Fruit fly (Drosophila melanogaster) S2 (cell line): ENCODE measurements around the gene PrBP.

ENCODE experiments used
- CG8478 ChIP-seq: fragments of >200 bp; optimal IDR thresholded peaks from 2 replicates; lab custom pipeline; 2018
- CTCF ChIP-seq, 2 experiments: fragments of >200 bp; optimal IDR thresholded peaks; 2 replicates each; lab custom pipeline; 2018

Gene PrBP

DNA sequence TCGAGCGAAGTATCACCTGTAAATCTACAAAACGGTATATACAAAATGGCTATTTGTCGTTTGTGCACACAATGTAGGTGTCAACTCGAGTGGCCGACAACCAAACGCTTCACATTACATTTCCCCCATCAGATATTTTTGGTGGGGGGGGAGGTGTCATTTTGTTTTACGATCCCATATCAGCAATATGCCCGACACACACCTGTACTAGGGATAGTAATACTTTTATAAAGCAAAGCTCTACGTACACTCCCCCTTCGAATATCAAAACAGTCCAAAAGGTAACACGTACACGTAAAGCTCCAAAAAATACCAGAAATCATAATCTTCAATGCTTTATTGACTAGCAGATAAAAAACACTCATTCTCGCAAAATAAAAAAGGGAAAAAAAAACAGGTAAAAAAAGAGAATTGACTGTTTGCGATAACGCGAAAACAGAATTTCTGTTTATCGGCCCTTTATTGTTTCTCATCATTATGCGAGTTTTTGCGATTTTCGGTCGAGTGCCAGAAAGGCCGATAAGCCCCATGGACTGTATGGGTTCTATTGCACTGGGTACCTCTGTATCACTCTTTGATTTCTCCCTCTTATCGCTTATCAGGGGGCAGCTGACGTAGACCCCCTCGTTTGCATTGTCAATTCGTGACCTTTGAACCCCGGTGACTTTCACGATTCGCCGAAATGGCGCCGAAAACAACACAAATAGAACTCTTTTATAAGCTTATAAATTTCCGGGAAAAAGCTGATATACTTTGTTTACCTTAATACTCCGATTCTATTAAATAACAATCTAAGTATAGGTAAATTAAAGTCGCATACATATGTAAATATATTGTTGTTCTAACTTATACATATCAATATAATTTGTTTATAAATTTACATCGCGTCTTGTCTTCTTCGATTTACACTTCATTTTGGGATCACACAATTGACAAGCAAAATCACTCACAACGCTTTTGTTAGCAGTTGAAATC, 19.2 kb upstream of the PrBP start, which contains the start of gene CatB:
TSS of gene CatB (plus strand) at position 925 of the 975 bp plus-strand sequence.
- TF ChIP-seq CG8478 (lab: Kevin White, UChicago): no peak
- no peak for TF ChIP-seq CTCF (optimal IDR thresholded peaks at IDR 0.05; lab: Kevin White, UChicago)

DNA sequence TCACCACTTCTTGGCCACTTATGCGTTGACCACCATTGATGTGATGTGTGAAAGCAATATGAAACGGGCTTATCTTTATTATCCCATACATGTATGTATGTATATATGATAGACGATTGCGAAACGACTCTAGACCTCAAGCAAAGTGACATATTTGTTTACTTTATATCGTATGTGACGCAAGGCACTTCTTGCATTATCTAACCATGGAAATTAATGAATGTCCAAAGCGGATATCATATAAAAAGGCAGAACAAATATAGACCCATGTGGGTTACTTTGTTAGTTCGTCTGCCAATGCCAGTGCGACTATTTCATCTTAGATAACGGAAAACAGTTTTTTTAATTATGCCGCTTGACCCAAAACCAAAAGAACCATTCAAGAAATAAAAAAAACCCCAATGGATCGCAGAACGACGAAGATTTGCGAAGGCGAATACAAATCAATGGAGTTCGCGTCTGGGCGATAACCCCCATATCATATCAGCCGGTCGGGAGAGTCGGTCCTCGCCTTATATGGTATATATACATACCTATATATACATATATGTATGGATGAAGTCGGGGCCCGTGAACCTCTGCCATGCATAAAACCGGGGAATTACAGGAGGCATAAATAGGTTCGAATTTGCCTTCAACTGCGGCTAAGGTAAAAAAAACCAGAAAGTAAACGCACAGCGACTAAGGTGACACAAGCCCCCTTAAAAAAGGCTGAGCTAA, 17.3 kb upstream of the PrBP start:
- TF ChIP-seq CTCF (optimal IDR thresholded peaks at IDR 0.05; lab: Kevin White, UChicago) (no peak), CG8478 (lab: Kevin White, UChicago) (no peak)

DNA sequence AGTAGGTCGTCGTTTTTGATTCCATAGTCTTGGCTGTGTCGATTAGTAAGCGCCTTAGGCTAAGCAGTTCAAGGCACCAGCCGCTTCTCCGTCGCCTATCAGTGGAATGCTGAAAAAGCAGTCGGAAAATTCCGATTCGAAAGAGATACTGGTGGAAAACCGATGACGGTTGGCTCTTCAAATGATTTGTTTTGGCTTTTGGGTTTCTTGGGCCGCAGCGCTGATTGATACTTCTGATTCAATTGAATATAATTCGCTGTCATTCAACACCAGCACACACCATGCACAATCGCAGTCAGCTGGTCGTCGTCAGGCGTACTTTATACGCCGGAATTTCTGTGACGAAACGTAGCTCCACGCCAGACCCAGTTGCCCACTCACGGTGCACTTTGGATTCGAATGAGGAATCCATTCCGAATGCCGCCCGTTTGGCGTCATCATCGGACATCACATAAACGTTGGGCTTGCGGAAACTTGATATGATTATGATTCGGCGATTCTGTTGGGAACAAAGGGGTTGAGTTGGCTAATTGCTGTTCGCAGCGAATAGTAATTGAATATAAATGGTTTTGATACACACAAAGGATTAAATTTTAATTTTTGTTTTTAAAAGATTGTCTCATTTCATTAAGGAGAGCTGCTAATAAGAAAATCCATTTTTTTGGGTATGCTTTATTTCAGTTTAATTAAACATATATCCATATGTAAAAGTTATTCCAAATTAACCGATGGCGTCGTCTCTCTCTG, 15.3 kb upstream of the PrBP start:
- no peak for TF ChIP-seq CG8478 (lab: Kevin White, UChicago)
- TF ChIP-seq CTCF (optimal IDR thresholded peaks at IDR 0.05; lab: Kevin White, UChicago): no peak

DNA sequence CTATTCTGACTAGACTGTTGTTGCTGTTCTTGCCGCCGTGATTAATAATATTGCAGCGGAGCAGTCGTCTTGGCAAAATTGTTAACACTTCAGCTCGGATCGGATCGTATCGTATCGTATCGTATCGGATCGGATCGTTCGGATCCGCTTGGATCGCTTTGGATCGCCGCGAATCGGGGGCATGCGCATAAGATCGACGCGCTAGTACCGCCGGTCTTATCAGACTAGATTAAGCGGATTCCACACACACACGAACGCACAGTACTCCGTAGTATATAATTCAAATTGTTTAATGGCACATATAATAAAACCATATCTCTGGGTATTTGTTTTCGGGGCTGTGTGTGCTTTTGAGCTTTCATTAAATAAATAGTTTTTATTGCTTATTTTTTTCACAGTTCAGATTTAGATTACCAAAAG, 14.2 kb upstream of the PrBP start:
- TF ChIP-seq CTCF (optimal IDR thresholded peaks at IDR 0.05; lab: Kevin White, UChicago): no peak
- no peak for TF ChIP-seq CG8478 (lab: Kevin White, UChicago)

DNA sequence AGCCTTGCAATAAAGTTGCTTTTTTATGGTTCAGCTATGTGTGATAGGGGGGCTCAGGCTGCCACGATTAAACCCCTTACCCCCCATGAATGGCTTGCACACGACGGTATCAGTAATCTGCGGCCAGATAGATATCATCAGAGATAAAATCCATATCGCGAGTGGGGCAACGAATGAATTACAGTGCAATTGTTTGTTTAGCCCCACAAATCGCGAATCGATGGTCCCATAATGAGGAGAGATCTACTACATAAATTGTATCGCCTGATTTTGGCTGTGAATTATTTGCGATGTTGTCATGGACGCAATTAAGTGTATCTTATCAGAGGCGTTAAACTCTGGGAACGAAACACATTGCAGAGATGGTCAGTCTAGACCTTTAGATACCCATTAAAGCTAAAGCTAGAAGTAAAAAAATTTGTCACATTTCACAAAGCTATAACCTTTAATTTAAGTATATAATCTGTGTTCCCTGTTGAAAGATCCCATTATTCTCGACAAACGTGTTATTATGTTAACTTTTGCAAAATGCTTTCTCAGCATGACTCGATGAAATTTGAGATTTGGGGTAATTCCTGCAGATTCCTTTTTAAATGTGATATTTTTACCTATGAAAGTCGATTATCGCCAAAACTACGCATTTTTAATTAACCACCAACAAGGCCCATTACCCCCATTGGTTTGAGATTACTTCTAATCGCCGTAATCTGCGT, 12.3 kb upstream of the PrBP start:
- TF ChIP-seq CG8478 (lab: Kevin White, UChicago): no peak
- no peak for TF ChIP-seq CTCF (optimal IDR thresholded peaks at IDR 0.05; lab: Kevin White, UChicago)

DNA sequence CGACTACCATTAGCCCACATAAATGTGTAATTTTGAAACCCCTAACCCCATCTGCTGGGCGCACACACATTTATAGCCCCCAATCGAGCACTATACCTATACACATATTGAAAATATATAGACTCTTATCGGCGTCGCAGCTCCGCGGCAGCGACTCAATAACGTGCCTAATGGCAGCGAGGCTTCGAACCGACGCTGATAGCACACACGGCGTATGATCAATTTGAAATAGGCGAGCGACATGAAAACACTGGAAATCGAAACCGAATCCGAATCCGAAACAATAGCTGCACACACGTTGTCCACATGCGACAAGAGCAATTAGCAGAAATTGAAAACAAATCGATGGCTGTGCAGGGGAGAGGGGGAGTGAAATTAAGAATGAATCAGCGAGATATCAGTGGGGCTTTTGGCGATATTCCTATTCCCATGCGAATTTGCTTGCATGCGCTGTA, 8.5 kb upstream of the PrBP start:
- TF ChIP-seq CTCF (optimal IDR thresholded peaks at IDR 0.05; lab: Kevin White, UChicago): no peak
- TF ChIP-seq CG8478 (lab: Kevin White, UChicago): no peak

DNA sequence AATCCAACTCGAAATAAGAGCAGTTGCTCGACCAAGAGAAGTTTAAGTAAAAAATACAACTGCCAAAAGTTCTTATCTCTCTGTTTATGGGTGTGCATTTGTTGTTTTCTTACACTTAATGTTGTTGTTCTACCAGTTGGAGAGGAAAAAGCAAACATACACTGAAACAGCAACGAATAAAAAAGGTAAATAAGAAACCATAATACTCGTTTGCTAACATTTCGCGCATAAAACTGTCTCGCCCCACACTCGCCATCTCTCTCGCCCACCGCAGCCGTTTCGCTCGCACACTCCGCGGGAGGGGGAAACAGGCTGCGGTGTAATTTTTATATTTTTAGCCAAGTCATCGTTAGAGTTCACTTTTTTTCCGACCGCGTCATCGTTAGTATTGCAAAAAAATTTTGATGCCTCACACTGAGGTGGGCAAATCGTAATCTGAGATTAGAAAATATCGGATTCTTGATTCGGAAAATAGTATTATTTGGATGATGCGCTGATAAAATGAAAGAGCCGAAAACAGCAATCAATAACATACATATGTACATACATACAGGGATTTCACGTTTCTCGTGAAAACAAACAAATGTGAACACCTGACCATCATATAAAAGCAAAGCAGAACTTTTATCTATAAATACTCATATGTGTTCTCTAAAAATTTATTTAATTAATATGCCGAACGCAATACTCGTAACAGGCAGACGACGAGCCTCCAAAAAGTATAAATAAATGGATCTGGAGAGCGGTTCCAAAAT, 6.8 kb upstream of the PrBP start:
- TF ChIP-seq CTCF (optimal IDR thresholded peaks at IDR 0.05; lab: Kevin White, UChicago) (no peak), CG8478 (lab: Kevin White, UChicago) (no peak)

DNA sequence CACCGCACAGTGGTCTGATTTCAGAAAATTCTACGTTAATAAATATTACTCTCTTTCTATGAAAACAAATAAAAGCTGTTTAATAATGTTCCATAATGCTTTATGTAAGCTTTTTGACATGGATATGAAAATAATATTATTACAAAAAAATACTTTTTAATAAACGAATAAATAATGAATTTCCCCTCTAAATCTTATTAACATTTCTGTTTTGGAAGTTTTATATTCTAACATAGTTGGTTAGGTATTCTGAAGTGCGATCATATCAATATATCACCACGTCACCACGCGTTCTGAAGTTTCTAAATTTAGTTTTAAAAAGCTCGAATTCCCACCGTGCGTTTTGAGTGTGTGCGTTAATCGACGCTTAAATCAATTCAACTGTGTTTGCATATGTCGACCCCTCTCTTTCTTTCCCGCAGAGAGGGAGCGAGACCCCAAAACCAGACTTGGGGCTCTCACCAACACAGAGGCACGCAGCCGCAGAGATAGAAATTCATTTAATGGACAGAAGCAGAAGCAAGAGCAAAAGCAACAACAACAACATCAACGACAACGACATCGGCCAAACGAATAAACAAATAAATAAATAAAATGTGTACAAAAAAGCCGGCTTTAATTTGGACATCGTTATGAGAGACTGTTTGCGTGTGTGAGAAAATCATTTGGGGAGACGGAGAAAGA, 5.7 kb upstream of the PrBP start:
- TF ChIP-seq CTCF (optimal IDR thresholded peaks at IDR 0.05; lab: Kevin White, UChicago) (no peak), CG8478 (lab: Kevin White, UChicago) (no peak)

DNA sequence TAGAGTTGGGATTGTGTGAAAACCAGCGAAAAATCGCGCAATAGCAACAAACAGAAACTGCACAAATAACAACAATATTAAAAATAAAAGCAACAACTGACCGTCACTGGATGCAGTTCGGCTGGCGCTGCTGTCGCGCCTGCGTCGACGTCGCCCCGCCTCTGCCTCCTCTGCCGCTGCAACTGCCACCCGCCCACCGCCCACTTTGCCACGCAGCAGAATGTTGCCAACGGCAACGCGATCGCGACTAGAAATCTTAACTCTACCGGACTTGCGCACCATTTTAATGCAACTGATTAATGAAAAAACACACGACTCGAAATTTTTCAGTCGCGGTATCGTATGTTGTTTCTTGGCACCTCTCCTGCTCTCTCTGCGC, 5.1 kb upstream of the PrBP start:
- TF ChIP-seq CG8478 (lab: Kevin White, UChicago) (no peak), CTCF (optimal IDR thresholded peaks at IDR 0.05; lab: Kevin White, UChicago) (no peak)

DNA sequence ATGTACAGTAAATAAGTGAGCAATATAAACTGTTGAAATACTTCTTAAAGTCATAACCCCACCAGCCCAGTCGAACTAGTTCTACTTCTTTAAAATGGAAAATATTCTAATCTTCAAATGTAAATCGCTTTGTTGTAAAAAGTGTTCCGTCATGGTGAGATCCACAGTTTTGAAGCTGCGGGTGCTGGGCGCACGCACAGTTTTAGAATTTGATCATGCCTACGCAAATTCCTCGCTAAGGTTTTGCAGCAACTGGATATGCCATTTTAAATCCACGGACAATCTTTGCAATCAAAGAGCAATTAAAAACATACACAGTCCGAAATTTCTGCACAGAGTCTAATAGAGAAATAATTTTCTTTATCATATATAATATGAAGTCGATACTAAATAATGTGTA, 4.6 kb upstream of the PrBP start:
- no peak for TF ChIP-seq CTCF (optimal IDR thresholded peaks at IDR 0.05; lab: Kevin White, UChicago)
- TF ChIP-seq CG8478 (lab: Kevin White, UChicago): no peak

DNA sequence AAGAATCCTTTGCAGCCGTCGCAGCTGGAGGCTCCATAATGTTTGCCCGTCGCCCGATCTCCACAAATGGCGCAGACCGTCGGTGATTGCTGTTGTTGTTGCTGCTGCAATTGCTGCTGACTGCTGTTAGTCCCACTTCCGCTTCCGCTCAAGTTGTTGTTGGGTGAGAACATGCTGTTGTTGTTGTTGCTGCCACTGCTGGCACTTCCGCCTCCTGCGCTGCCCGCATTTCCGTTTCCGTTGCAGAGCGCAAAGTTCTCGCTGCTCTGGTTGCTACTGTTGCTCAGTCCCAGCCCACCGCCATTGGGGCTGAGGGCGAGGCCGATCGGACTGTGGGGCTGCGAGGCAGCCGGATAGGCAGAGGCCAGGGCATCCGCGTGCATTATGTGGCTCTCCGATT, 4.1 kb upstream of the PrBP start:
- no peak for TF ChIP-seq CTCF (optimal IDR thresholded peaks at IDR 0.05; lab: Kevin White, UChicago)
- no peak for TF ChIP-seq CG8478 (lab: Kevin White, UChicago)

DNA sequence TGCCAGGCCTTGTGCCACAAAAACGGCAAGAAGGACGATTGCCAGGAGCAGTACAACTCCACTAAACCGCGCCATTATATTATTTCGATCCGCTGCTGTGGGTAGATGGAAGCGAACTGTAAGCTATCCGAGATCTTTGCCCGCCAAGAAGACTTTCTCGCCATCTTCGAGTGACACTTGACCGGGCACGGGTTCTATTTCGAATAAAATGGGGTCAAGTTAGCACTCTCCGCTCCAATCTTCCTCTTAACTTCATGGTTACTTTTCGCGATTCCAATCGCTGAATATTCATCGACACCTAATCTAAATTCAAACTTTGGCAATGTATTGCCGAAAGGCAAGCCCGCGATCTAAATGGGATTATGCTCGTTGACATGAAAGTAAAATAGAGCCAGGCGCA, 1.5 kb downstream of the PrBP start, which contains the start of gene CG9289:
TSS of gene CG9289 (minus strand) at position 101 of the 400 bp plus-strand sequence.
- TF ChIP-seq CG8478 (lab: Kevin White, UChicago): no peak
- no peak for TF ChIP-seq CTCF (optimal IDR thresholded peaks at IDR 0.05; lab: Kevin White, UChicago)
